Fruit fly (Drosophila melanogaster) whole organism, embryonic: ENCODE results near the gene Spn100A.

ENCODE experiments used
- Abd-B ChIP-seq: fragments of 200-800 bp; sonication (Bioruptor generic); optimal IDR thresholded peaks from 2 replicates; lab custom pipeline; 2018; ENCODE audit warnings: missing biosample characterization, mild to moderate bottlenecking, missing genetic modification characterization, moderate library complexity
- CG10267 ChIP-seq: fragments of 200-800 bp; sonication (Bioruptor generic); optimal IDR thresholded peaks from 2 replicates; lab custom pipeline; 2018; ENCODE audit warnings: missing biosample characterization, mild to moderate bottlenecking, missing genetic modification characterization, moderate library complexity
- CG10979 ChIP-seq: fragments of 200-800 bp; sonication (Bioruptor generic); optimal IDR thresholded peaks from 2 replicates; lab custom pipeline; 2018; ENCODE audit warnings: missing biosample characterization, mild to moderate bottlenecking, missing genetic modification characterization, moderate library complexity
- CG11723 ChIP-seq: fragments of 200-800 bp; sonication (Bioruptor generic); optimal IDR thresholded peaks from 2 replicates; lab custom pipeline; 2017; ENCODE audit warnings: missing biosample characterization, mild to moderate bottlenecking, missing genetic modification characterization
- CG12155 ChIP-seq: fragments of 200-800 bp; sonication (Bioruptor generic); optimal IDR thresholded peaks from 3 replicates; lab custom pipeline; 2016; ENCODE audit warnings: missing biosample characterization, missing genetic modification characterization
- CG12391 ChIP-seq: fragments of 200-800 bp; sonication (Bioruptor generic); optimal IDR thresholded peaks from 3 replicates; lab custom pipeline; 2018; ENCODE audit warnings: missing biosample characterization, mild to moderate bottlenecking, missing genetic modification characterization, moderate library complexity
- CG14014 ChIP-seq: fragments of 200-800 bp; sonication (Bioruptor generic); IDR thresholded peaks from 2 replicates; pipeline ENCODE4 v1.3.6; 2022; ENCODE audit warnings: missing biosample characterization, missing genetic modification characterization
- CG14441 ChIP-seq: fragments of 200-800 bp; sonication (Bioruptor generic); IDR thresholded peaks from 2 replicates; pipeline ENCODE4 v1.3.6; 2022; ENCODE audit warnings: missing biosample characterization, missing genetic modification characterization
- CG1529 ChIP-seq: fragments of 200-800 bp; sonication (Bioruptor generic); optimal IDR thresholded peaks from 3 replicates; lab custom pipeline; 2018; ENCODE audit warnings: missing biosample characterization, missing genetic modification characterization
- CG15601 ChIP-seq: fragments of 200-800 bp; sonication (Bioruptor generic); optimal IDR thresholded peaks from 3 replicates; lab custom pipeline; 2019; ENCODE audit warnings: missing biosample characterization, mild to moderate bottlenecking, missing genetic modification characterization, moderate library complexity
- CG1603 ChIP-seq: fragments of 200-800 bp; sonication (Bioruptor generic); optimal IDR thresholded peaks from 2 replicates; lab custom pipeline; 2019; ENCODE audit warnings: missing biosample characterization, mild to moderate bottlenecking, missing genetic modification characterization, moderate library complexity
- CG17328 ChIP-seq: fragments of 200-800 bp; sonication (Bioruptor generic); IDR thresholded peaks from 2 replicates; pipeline ENCODE4 v1.3.6; 2022; ENCODE audit warnings: missing biosample characterization, missing genetic modification characterization
- CG17829 ChIP-seq: fragments of 200-800 bp; optimal IDR thresholded peaks from 2 replicates; lab custom pipeline; 2019; ENCODE audit warnings: missing biosample characterization, mild to moderate bottlenecking, missing genetic modification characterization, moderate library complexity
- CG2120 ChIP-seq: fragments of 200-800 bp; sonication (Bioruptor generic); optimal IDR thresholded peaks from 3 replicates; lab custom pipeline; 2016; ENCODE audit warnings: missing biosample characterization, missing genetic modification characterization
- CG2199 ChIP-seq: fragments of 200-800 bp; sonication (Bioruptor generic); IDR thresholded peaks from 3 replicates; pipeline ENCODE4 v1.3.6; 2022; ENCODE audit warnings: missing biosample characterization, missing genetic modification characterization
- CG2202 ChIP-seq: fragments of 200-800 bp; sonication (Bioruptor generic); optimal IDR thresholded peaks from 2 replicates; lab custom pipeline; 2018; ENCODE audit warnings: missing biosample characterization, mild to moderate bottlenecking, missing genetic modification characterization
- CG2678 ChIP-seq: fragments of 200-800 bp; sonication (Bioruptor generic); optimal IDR thresholded peaks from 3 replicates; lab custom pipeline; 2019; ENCODE audit warnings: missing biosample characterization, mild to moderate bottlenecking, missing genetic modification characterization, moderate library complexity
- CG31441 ChIP-seq: fragments of 200-800 bp; sonication (Bioruptor generic); IDR thresholded peaks from 2 replicates; pipeline ENCODE4 v1.3.6; 2022; ENCODE audit warnings: missing biosample characterization, missing genetic modification characterization
- CG3726 ChIP-seq: fragments of 200-800 bp; sonication (Bioruptor generic); IDR thresholded peaks from 3 replicates; pipeline ENCODE4, ENCODE4 v1.3.6; 2022; ENCODE audit warnings: missing biosample characterization, missing genetic modification characterization
- CG5180 ChIP-seq: fragments of 200-800 bp; sonication (Bioruptor generic); optimal IDR thresholded peaks from 3 replicates; lab custom pipeline; 2017; ENCODE audit warnings: missing biosample characterization, missing genetic modification characterization, mild to moderate bottlenecking, moderate library complexity, missing genetic modification reagents
- CG5245 ChIP-seq: fragments of 200-800 bp; sonication (Bioruptor generic); optimal IDR thresholded peaks from 3 replicates; lab custom pipeline; 2016; ENCODE audit warnings: missing biosample characterization, missing genetic modification characterization
- CG6175 ChIP-seq: fragments of 200-800 bp; sonication (Bioruptor generic); IDR thresholded peaks from 3 replicates; pipeline ENCODE4 v1.3.6; 2022; ENCODE audit warnings: missing biosample characterization, missing genetic modification characterization
- CG6272 ChIP-seq: fragments of 200-800 bp; sonication (Bioruptor generic); IDR thresholded peaks from 2 replicates; pipeline ENCODE4 v1.3.6; 2022; ENCODE audit warnings: missing biosample characterization, missing genetic modification characterization
- CG8281 ChIP-seq: fragments of 200-800 bp; sonication (Bioruptor generic); optimal IDR thresholded peaks from 2 replicates; lab custom pipeline; 2018; ENCODE audit warnings: missing biosample characterization, mild to moderate bottlenecking, missing genetic modification characterization, moderate library complexity
- CG8388 ChIP-seq: fragments of 200-800 bp; sonication (Bioruptor generic); optimal IDR thresholded peaks from 2 replicates; lab custom pipeline; 2019; ENCODE audit warnings: missing biosample characterization, mild to moderate bottlenecking, missing genetic modification characterization, moderate library complexity
- CHES-1-like ChIP-seq: fragments of 200-800 bp; sonication (Bioruptor generic); optimal IDR thresholded peaks from 2 replicates; lab custom pipeline; 2016; ENCODE audit warnings: missing biosample characterization, missing genetic modification characterization
- D ChIP-seq, 2 experiments: fragments of 200-800 bp in 1 of 2; fragments of >200 bp in 1 of 2; sonication (Bioruptor generic) in 1 of 2; optimal IDR thresholded peaks; 2 replicates in 1 of 2; 3 replicates in 1 of 2; lab custom pipeline; 2017; ENCODE audit warnings: mild to moderate bottlenecking in 1 of 2, missing biosample characterization in 1 of 2, missing genetic modification characterization in 1 of 2, missing genetic modification reagents in 1 of 2
- Dip2 ChIP-seq: fragments of 200-800 bp; sonication (Bioruptor generic); IDR thresholded peaks from 2 replicates; pipeline ENCODE4 v1.3.6; 2022; ENCODE audit warnings: missing biosample characterization, missing genetic modification characterization
- HLH54F ChIP-seq: fragments of 200-800 bp; sonication (Bioruptor generic); optimal IDR thresholded peaks from 3 replicates; lab custom pipeline; 2016; ENCODE audit warnings: missing biosample characterization, missing genetic modification characterization
- Hey ChIP-seq: fragments of 200-800 bp; sonication (Bioruptor generic); optimal IDR thresholded peaks from 3 replicates; lab custom pipeline; 2018; ENCODE audit warnings: missing biosample characterization, mild to moderate bottlenecking, missing genetic modification characterization
- HmgZ ChIP-seq: fragments of 200-800 bp; sonication (Bioruptor generic); optimal IDR thresholded peaks from 2 replicates; lab custom pipeline; 2018; ENCODE audit warnings: missing biosample characterization, mild to moderate bottlenecking, missing genetic modification characterization
- NC2β ChIP-seq: fragments of 200-800 bp; sonication (Bioruptor generic); optimal IDR thresholded peaks from 2 replicates; lab custom pipeline; 2016; ENCODE audit warnings: missing biosample characterization, missing genetic modification characterization
- Neu2 ChIP-seq: fragments of 200-800 bp; sonication (Bioruptor generic); optimal IDR thresholded peaks from 3 replicates; lab custom pipeline; 2016; ENCODE audit warnings: missing biosample characterization, missing genetic modification characterization, borderline replicate concordance
- ash1 ChIP-seq: fragments of 200-800 bp; sonication (Bioruptor generic); optimal IDR thresholded peaks from 2 replicates; lab custom pipeline; 2018; ENCODE audit warnings: missing biosample characterization, mild to moderate bottlenecking, missing genetic modification characterization
- bbx ChIP-seq: fragments of 200-800 bp; sonication (Bioruptor generic); IDR thresholded peaks from 2 replicates; pipeline ENCODE4 v1.3.6; 2022; ENCODE audit warnings: missing biosample characterization, missing genetic modification characterization; ENCODE audit not compliant: partially characterized antibody
- dpn ChIP-seq, 2 experiments: fragments of 200-800 bp; sonication (Bioruptor generic); optimal IDR thresholded peaks; 3 replicates each; lab custom pipeline; 2016; ENCODE audit warnings: missing biosample characterization in 2 of 2, missing genetic modification characterization in 2 of 2
- en ChIP-seq: fragments of 200-800 bp; sonication (Bioruptor generic); optimal IDR thresholded peaks from 2 replicates; lab custom pipeline; 2016; ENCODE audit warnings: missing biosample characterization, missing genetic modification characterization
- esg ChIP-seq: fragments of 200-800 bp; sonication (Bioruptor generic); conservative IDR thresholded peaks from 2 replicates; pipeline ENCODE4 v1.3.6; 2022; ENCODE audit warnings: missing biosample characterization, missing genetic modification characterization
- gem ChIP-seq: fragments of 200-800 bp; sonication (Bioruptor generic); optimal IDR thresholded peaks from 2 replicates; lab custom pipeline; 2019; ENCODE audit warnings: missing biosample characterization, mild to moderate bottlenecking, missing genetic modification characterization, moderate library complexity
- hbn ChIP-seq: fragments of 200-800 bp; sonication (Bioruptor generic); IDR thresholded peaks from 2 replicates; pipeline ENCODE4 v1.3.6; 2022; ENCODE audit warnings: missing biosample characterization, missing genetic modification characterization; ENCODE audit not compliant: partially characterized antibody
- jumu ChIP-seq: fragments of 200-800 bp; sonication (Bioruptor generic); optimal IDR thresholded peaks from 3 replicates; lab custom pipeline; 2016; ENCODE audit warnings: missing biosample characterization, missing genetic modification characterization
- kay ChIP-seq: fragments of 200-800 bp; sonication (Bioruptor generic); optimal IDR thresholded peaks from 2 replicates; lab custom pipeline; 2016; ENCODE audit warnings: missing biosample characterization, missing genetic modification characterization
- lilli ChIP-seq: fragments of 200-800 bp; sonication (Bioruptor generic); optimal IDR thresholded peaks from 3 replicates; lab custom pipeline; 2016; ENCODE audit warnings: missing biosample characterization, missing genetic modification characterization
- onecut ChIP-seq: fragments of 200-800 bp; sonication (Bioruptor generic); IDR thresholded peaks from 2 replicates; pipeline ENCODE4 v1.3.6; 2022; ENCODE audit warnings: missing biosample characterization, missing genetic modification characterization
- pho ChIP-seq: fragments of 200-800 bp; sonication (Bioruptor generic); optimal IDR thresholded peaks from 2 replicates; lab custom pipeline; 2016; ENCODE audit warnings: missing biosample characterization, missing genetic modification characterization
- pros ChIP-seq: fragments of 200-800 bp; sonication (Bioruptor generic); optimal IDR thresholded peaks from 3 replicates; lab custom pipeline; 2019; ENCODE audit warnings: missing biosample characterization, mild to moderate bottlenecking, missing genetic modification characterization, moderate library complexity
- sqz ChIP-seq: fragments of 200-800 bp; sonication (Bioruptor generic); optimal IDR thresholded peaks from 3 replicates; lab custom pipeline; 2018; ENCODE audit warnings: missing biosample characterization, mild to moderate bottlenecking, missing genetic modification characterization
- twi ChIP-seq: fragments of 200-800 bp; optimal IDR thresholded peaks from 2 replicates; lab custom pipeline; 2019; ENCODE audit warnings: missing biosample characterization, mild to moderate bottlenecking, missing genetic modification characterization, moderate library complexity
- vvl ChIP-seq: fragments of 200-800 bp; sonication (Bioruptor generic); IDR thresholded peaks from 2 replicates; pipeline ENCODE4 v1.3.6; 2022; ENCODE audit warnings: missing biosample characterization, missing genetic modification characterization

Spn100A gene

DNA sequence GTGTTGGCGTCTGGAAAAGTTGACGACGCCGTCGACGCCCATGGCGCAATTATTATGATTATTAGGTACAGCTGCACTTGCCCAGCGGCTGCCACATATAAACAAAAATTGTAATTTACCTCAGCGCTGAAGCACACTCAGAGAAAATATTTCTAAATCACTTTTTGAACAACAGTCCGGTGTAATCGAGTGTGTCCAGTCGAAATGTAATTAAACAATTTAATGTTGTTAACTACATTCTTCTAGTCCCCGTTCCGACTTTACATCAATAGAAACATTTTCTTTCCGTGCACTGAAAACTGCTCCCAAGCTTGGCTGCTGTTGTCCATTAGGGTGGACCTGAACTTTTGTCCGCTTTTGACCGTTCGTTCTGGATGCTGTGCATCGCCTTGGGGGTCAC lies 38.6 kb downstream of the Spn100A start (continued):
- TF ChIP-seq CG8281 (tag; lab: Kevin White, UChicago): no peak
- peak in 1 of 2 experiments; percentile 17 for TF ChIP-seq dpn (GFP tag; optimal IDR thresholded peaks at IDR 0.05; lab: Kevin White, UChicago)
- no peak for TF ChIP-seq CG2199 (GFP tag; lab: Robert Waterston, UW)
- 0 out of 2 replicates have a peak, but pooled peaks have one; percentile 6 for TF ChIP-seq CG6272 (GFP tag; lab: Robert Waterston, UW)
- TF ChIP-seq CG11723 (GFP tag; lab: Kevin White, UChicago): no peak
- no peak for TF ChIP-seq Neu2
- TF ChIP-seq CG14014: no peak
- no peak for TF ChIP-seq CG15601 (tag; lab: Kevin White, UChicago)
- peak; percentile 47 for TF ChIP-seq CG1603 (tag; lab: Kevin White, UChicago)
- no peak for TF ChIP-seq en
- TF ChIP-seq jumu (GFP tag; lab: Kevin White, UChicago): peak; percentile 6

DNA sequence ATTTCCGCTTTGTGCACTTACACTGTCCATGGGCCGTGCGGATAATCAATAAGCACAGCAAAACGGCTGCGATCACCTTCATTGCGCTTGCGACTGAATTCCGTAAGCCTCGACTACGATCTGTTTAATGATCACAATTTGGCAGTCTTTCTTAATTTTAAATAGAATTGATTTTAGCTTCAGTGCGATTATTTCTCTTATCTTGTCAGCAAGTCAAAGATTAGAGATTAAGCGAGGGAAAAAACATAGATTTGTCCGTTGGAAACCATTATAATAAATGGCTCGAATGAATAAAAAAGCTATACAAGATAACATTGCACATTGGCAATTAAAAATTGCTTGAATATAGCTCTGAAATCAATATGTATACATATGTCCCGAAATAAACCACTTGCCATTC lies 40.6 kb downstream of the Spn100A start, which contains the start of gene CG11313:
Gene CG11313 (minus strand): TSS at position 101 of the 400 bp plus-strand sequence.
- TF ChIP-seq CG15601 (tag; lab: Kevin White, UChicago) (no peak), CG3726 (no peak), lilli (GFP tag; lab: Kevin White, UChicago) (no peak), ash1 (no peak), CG5180 (no peak), Abd-B (GFP tag; lab: Kevin White, UChicago) (no peak), onecut (GFP tag; lab: Robert Waterston, UW) (no peak), kay (no peak), Hey (tag; lab: Kevin White, UChicago) (no peak), CG6175 (GFP tag; lab: Robert Waterston, UW) (no peak), bbx (GFP tag; lab: Robert Waterston, UW) (no peak), CG10267 (tag; lab: Kevin White, UChicago) (no peak), HmgZ (no peak), pho (GFP tag; lab: Kevin White, UChicago) (no peak), hbn (GFP tag; lab: Robert Waterston, UW) (no peak), CG2120 (GFP tag; lab: Kevin White, UChicago) (no peak), HLH54F (GFP tag; lab: Kevin White, UChicago) (no peak), twi (tag; lab: Kevin White, UChicago) (no peak)
- TF ChIP-seq, all 482 proteins: peak for 0

DNA sequence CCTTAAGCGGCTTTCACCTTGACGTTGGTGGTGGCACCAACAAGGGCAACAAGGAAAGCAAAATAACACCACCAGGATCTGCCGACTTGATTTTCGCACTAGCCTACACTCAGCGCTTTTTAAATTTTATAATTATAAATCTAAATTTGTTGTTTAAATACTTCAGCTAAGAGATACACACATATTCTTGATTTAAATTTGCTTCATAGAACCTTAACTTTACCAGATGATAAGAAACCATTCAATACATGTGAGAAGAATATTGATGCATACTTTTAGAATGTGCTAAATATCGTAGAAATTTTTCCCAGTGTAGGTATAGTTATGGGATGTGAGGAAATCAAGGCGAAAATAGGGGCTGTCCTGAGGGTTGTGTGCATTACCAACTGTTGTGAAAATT lies 42.6 kb downstream of the Spn100A start:
- TF ChIP-seq CG17829 (tag; lab: Kevin White, UChicago) (peak; percentile 33), CG14441 (GFP tag; lab: Robert Waterston, UW) (no peak), CG8388 (GFP tag; lab: Kevin White, UChicago) (peak; percentile 44), esg (GFP tag; lab: Robert Waterston, UW) (no peak), sqz (no peak), CG12391 (tag; lab: Kevin White, UChicago) (peak; percentile 61), CG1529 (no peak), CG5245 (no peak), gem (tag; lab: Kevin White, UChicago) (peak; percentile 67), CG1603 (tag; lab: Kevin White, UChicago) (peak; percentile 2), NC2β (GFP tag; lab: Kevin White, UChicago) (no peak), CG12155 (GFP tag; lab: Kevin White, UChicago) (no peak), CG2678 (tag; lab: Kevin White, UChicago) (peak; percentile 42), vvl (GFP tag; lab: Robert Waterston, UW) (0 out of 2 replicates have a peak, but pooled peaks have one; percentile 10), pros (peak; percentile 90), Dip2 (GFP tag; lab: Robert Waterston, UW) (no peak), D (optimal IDR thresholded peaks at IDR 0.05; lab: Kevin White, UChicago) (no peak), D (GFP tag; optimal IDR thresholded peaks at IDR 0.05; lab: Kevin White, UChicago) (peak; percentile 4), CHES-1-like (GFP tag; lab: Kevin White, UChicago) (no peak), CG17328 (GFP tag; lab: Robert Waterston, UW) (0 out of 2 replicates have a peak, but pooled peaks have one; percentile 35), CG31441 (GFP tag; lab: Robert Waterston, UW) (peak; percentile 56), CG2202 (peak; percentile 22), CG10979 (tag; lab: Kevin White, UChicago) (peak; percentile 72)
